Fruit fly (Drosophila melanogaster) Kc167 (cell line): Measurements from ENCODE around the gene klar.
A peak's percentile ranks its signal among the peaks of the same experiment; 100 is the strongest.

Source experiments
- Myc ChIP-seq: fragments of >200 bp; optimal IDR thresholded peaks from 2 replicates; lab custom pipeline; 2017; ENCODE audit warnings: missing external identifiers
- Sin3A ChIP-seq: fragments of >200 bp; optimal IDR thresholded peaks from 2 replicates; lab custom pipeline; 2018; ENCODE audit warnings: missing external identifiers
- h ChIP-seq: fragments of >200 bp; optimal IDR thresholded peaks from 3 replicates; lab custom pipeline; 2018; ENCODE audit warnings: missing external identifiers
- insv ChIP-seq: fragments of >200 bp; optimal IDR thresholded peaks from 3 replicates; lab custom pipeline; 2018; ENCODE audit warnings: missing external identifiers
- psq ChIP-seq: fragments of >200 bp; optimal IDR thresholded peaks from 2 replicates; lab custom pipeline; 2017; ENCODE audit warnings: missing external identifiers
- ttk ChIP-seq: sonication (Bioruptor generic); optimal IDR thresholded peaks from 2 replicates; lab custom pipeline; 2017; ENCODE audit warnings: missing external identifiers

The klar gene

DNA sequence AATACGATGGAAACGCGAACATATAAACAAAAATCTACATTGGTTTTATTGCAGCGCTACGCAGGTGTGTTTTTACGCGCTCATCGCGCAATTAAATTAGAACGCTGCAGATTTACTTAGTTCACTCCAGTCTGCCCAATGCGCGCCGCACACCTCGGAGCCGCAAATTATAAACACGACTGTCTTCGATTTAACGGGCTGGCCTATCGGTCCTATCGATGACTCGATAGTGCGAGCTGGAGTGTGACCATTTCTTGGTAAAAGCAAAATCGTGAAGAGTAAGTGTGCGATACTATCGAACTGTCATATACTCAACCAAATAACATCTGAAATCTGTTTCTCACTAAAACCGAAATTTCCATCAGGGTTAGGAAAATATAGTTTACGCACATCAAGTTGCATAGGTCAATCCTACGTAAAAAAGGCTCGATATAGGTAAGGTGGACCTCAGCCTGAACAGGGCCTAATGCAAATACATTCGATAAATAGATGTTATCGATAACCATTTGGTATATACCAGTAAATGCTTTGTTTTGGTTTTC, at the start of gene klar, which contains the start of gene BORCS6:
Gene klar, minus strand, starts transcription at position 183 of the 542 bp plus-strand sequence.
Gene BORCS6, plus strand, starts transcription at position 420 of the 542 bp plus-strand sequence.
- TF ChIP-seq h (lab: Kevin White, UChicago) = no peak
- no peak for TF ChIP-seq insv (lab: Kevin White, UChicago)
- TF ChIP-seq psq (lab: Kevin White, UChicago) = peak; percentile 82
- no peak for TF ChIP-seq Sin3A (lab: Kevin White, UChicago)
- TF ChIP-seq ttk = no peak
- no peak for TF ChIP-seq Myc (lab: Kevin White, UChicago)

DNA sequence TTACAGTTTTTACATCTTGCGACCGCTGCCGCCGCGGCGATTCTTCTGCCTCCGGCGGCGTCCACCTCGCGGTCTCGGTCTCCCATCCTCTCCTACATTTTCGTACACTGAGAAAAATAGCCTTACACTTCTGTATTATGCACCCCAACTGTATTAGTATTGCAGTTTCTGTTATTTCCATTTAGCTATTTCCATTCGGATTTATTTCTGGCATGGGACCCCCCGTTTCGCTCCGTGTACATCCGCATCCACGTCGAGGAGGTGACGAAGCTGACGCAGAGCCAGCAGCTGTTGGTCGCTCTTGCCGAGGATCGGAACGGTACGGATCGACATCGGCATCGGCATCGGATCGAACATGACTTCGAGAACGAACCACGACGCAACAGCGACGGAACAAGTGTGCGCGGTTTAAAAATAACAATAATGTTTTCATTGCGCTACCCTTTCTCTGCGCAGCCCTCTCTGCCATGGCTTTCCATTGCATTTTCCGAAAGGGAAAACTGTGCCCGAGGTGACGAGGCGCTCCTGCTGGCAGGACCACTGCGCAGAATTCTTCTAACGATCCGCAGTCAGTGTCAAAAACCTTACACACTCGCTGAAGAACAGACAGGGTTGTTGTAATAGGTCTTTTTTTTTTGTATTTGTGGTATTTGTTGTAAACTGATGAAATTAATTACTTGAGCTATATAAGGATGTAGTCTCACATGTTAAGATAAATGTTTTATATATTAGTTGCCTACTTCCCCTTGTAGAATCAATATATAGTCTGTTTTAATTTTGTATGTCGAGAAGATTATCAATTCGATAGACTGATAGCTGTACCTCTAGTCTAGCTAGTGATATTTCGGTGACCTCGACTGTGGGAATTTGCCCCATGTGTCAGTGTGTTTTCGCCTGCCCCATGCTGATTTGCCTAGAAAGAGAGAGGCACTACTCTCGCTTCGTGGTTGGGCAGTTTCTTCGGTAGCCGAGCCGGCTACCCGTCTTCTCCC, 49.2 kb upstream of the klar start:
- no peak for TF ChIP-seq ttk
- TF ChIP-seq Sin3A (lab: Kevin White, UChicago) = no peak
- TF ChIP-seq psq (lab: Kevin White, UChicago) = no peak
- no peak for TF ChIP-seq h (lab: Kevin White, UChicago)
- no peak for TF ChIP-seq insv (lab: Kevin White, UChicago)
- no peak for TF ChIP-seq Myc (lab: Kevin White, UChicago)

DNA sequence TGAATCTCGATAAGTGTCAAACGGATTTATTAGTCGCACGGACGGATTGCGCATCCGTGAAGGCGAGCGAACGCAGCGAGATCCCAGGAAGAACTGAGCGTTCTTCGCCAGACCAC, 48.6 kb upstream of the klar start, which contains the start of gene Kah:
Gene Kah, minus strand, starts transcription at position 101 of the 116 bp plus-strand sequence.
- no peak for TF ChIP-seq Sin3A (lab: Kevin White, UChicago)
- TF ChIP-seq h (lab: Kevin White, UChicago) = no peak
- no peak for TF ChIP-seq ttk
- TF ChIP-seq insv (lab: Kevin White, UChicago) = no peak
- no peak for TF ChIP-seq psq (lab: Kevin White, UChicago)
- TF ChIP-seq Myc (lab: Kevin White, UChicago) = no peak

DNA sequence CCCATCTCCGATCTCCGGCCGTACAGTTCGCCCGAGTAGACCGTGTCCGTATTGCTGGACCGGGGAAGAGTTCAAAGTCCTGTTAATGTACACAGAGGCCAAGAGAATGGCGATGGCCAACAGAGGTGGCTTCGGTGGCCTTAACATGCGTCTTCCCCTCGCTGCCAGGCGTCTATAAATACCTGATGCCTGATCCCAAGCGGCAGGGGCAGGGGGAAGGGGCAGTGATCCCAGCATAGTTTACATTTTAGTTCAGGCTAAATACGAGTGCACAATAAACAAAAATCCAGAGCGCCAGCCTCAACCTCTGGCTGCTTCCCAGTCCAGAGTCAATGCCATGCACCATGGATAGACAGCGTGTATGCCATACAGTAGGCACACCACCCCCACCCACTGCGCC, 47.4 kb upstream of the klar start:
- TF ChIP-seq psq (lab: Kevin White, UChicago) = no peak
- no peak for TF ChIP-seq insv (lab: Kevin White, UChicago)
- no peak for TF ChIP-seq Myc (lab: Kevin White, UChicago)
- no peak for TF ChIP-seq h (lab: Kevin White, UChicago)
- no peak for TF ChIP-seq Sin3A (lab: Kevin White, UChicago)
- no peak for TF ChIP-seq ttk

DNA sequence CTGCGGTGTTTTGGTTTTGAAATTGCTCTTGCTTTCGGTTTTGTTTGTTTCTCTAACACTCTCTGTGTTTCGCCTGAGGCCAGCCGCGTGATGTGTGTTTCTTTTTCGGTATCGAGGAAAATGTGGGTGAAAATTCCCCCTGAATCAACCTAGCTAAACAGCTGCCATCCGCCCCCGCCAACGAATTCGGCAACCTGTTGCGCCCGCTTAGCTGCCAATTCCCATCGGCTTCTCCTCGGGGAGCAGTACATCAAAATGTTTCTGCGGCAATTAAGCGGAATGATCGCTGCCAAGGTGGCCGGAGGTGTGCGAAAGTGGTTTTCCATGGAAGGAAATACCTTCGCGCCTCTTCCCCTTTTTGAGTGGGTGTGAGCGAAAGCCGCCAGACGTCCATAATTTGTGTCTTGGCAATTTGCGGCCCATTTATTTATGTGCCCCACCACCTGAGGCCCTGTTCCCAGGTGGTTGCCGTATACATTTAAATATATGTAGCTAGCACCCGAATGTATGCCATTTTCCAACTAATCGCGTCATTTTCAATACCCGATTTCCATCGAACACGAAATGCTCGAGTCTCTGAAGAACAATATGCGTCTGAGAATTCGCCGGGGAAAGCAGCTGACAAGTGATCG, 46.3 kb upstream of the klar start:
- TF ChIP-seq psq (lab: Kevin White, UChicago) (no peak), insv (lab: Kevin White, UChicago) (no peak)

DNA sequence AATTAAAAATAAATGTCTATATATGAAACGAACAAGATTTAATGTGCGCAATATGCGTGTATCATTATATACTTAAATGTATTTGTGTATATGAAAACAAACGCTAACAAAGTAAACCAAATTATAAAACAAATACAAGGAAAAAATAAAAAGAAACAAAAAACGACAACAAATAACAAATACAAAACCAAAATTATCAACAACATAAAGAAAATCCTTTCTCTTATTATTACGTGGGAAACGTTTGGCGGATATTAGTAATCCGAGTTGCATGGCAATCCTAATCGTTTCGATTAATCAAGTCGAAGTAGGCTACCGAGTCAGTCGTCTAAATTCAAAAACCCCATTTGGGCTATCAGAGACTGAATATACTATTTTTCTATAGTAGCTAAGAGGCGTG, 40.6 kb upstream of the klar start, which contains the start of gene Ppm1:
Gene Ppm1, plus strand, starts transcription at position 301 of the 400 bp plus-strand sequence.
- TF ChIP-seq h (lab: Kevin White, UChicago) (no peak), ttk (no peak), insv (lab: Kevin White, UChicago) (no peak), Myc (lab: Kevin White, UChicago) (no peak), Sin3A (lab: Kevin White, UChicago) (no peak), psq (lab: Kevin White, UChicago) (no peak)

DNA sequence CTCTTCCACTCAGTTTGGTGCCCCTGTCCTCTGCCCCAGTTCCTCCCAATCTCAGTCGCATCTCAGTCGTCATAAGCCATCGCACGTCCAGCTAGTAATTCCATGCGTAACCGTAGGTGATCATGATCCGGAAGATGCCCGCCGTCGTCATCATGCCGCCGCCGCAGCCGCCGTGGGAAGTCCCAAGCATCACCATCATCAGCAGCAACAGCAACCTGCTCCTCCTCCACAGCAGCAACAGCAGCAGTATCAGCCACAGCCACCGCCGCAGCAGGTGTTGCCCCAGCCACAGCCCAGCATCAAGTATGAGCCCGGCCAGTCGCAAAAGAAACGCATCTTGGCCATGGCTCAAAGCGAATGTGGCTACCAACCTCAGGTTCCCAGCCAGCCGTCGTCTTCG, 32.5 kb upstream of the klar start:
- TF ChIP-seq h (lab: Kevin White, UChicago) (no peak), Myc (lab: Kevin White, UChicago) (no peak), Sin3A (lab: Kevin White, UChicago) (no peak), ttk (no peak), insv (lab: Kevin White, UChicago) (no peak), psq (lab: Kevin White, UChicago) (no peak)

DNA sequence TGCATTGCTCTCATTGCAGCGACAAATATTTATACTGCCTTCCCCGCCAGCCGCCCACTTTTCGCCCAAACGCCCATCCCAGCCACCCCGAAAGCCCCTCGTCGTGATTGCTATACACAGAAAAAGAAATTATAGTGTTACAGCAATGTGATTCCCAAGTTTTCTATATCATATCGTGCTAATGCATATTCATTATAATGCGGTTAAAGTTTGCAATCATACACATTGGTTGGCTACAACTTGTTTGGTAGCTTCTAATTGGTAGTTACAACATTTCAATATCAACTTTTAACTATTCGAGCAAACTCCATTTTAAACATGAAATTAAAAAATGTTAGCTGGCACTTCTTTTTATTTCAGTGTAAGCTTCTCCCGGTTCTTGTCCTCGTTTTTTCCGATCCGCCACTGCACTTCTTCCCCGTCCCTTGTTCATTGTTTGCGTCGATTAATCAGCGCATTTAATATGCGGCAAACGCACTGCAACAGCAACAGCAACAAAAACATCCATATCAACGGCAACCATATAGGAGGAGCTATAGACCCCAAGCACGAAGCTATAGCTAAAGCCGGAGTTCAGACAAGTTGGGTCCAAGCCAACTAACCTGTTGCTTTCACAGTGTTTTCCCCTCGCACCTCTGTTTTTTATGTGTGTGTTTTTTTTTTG, 25.7 kb upstream of the klar start:
- no peak for TF ChIP-seq insv (lab: Kevin White, UChicago)
- no peak for TF ChIP-seq psq (lab: Kevin White, UChicago)
- TF ChIP-seq Sin3A (lab: Kevin White, UChicago) = no peak
- TF ChIP-seq ttk = no peak
- no peak for TF ChIP-seq Myc (lab: Kevin White, UChicago)
- no peak for TF ChIP-seq h (lab: Kevin White, UChicago)

DNA sequence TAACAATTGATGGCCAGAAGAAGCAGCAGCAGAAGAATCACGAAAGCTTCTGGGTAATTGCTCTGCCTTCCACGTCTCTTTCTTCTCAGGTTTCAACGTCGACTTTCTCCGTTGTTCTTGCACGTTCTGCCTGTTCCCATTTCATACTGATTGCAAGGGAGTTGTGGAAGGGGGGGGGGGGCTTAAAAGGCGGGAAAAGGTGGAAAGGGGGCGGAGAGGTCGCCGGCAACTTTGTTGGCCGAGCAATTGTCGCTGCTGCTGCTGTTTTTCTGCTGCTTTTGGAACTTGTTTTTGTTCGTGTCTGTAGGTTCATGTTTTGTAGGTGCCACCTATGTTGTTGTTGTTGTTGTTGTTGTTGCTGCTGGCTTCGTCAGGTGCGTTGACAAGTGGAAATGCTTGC, 25.1 kb upstream of the klar start:
- TF ChIP-seq insv (lab: Kevin White, UChicago) (no peak), psq (lab: Kevin White, UChicago) (no peak), Myc (lab: Kevin White, UChicago) (no peak), h (lab: Kevin White, UChicago) (no peak), Sin3A (lab: Kevin White, UChicago) (no peak), ttk (no peak)

DNA sequence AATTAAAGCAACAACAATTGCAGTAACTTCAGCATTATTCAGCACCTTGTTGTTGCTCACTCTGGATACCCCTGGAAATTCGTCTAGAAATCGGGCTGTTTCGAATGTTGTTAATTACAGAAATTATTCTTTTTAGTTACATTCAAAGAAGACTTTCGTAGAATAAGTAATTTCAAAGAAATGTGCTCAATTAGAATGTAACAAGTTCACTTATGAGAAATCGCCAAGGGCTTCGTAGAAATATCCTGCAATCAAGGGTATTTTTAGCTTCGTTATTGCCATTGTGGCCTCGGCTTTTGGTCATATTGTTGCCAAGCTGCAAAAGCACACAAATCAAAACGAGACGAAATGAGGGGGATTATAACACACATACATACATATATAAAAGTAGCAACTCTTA, 23.5 kb upstream of the klar start:
- TF ChIP-seq psq (lab: Kevin White, UChicago) (no peak), Myc (lab: Kevin White, UChicago) (no peak), Sin3A (lab: Kevin White, UChicago) (no peak), insv (lab: Kevin White, UChicago) (no peak), h (lab: Kevin White, UChicago) (no peak), ttk (no peak)

DNA sequence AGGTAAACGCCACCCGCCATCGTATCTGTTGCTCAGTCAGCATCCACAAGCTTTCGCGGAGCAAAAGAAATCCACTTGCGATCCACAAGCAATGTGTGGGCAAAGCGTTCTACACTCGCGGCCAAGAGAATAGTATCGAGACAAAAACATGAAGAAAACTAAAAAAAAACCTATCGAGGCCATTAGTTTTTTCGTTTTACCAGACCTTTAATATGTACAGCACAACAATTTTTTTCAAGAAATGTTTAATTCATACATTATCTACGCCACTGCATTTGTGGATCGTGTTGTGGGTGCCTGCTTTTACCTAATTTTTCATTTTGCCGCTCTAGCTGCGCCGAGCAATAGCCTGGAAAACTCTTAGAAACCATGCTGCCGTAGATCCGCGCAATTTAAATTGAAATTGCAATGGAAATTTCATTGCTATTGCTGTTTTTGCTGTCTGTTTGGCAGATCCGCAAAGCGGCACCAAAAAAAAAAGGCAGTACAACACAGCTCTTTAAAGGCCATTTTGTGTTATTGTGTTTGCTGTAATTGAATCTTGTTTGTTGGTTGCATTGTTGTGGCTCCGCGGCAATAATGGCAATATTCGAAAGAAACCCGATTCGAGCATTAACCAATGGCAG, 22.7 kb upstream of the klar start:
- TF ChIP-seq psq (lab: Kevin White, UChicago) (no peak), Myc (lab: Kevin White, UChicago) (no peak)
